Fruit fly (Drosophila melanogaster) whole organism, embryonic: ENCODE results near the gene firl.

Experiments
- Abd-B ChIP-seq: fragments of 200-800 bp; sonication (Bioruptor generic); optimal IDR thresholded peaks from 2 replicates; lab custom pipeline; 2018; ENCODE audit warnings: missing biosample characterization, mild to moderate bottlenecking, missing genetic modification characterization, moderate library complexity
- Adf1 ChIP-seq: fragments of 200-800 bp; sonication (Bioruptor generic); IDR thresholded peaks from 2 replicates; pipeline ENCODE4 v1.3.6; 2022; ENCODE audit warnings: missing biosample characterization, missing genetic modification characterization
- Asciz ChIP-seq: fragments of 200-800 bp; sonication (Bioruptor generic); optimal IDR thresholded peaks from 2 replicates; lab custom pipeline; 2017; ENCODE audit warnings: missing biosample characterization, mild to moderate bottlenecking, missing genetic modification characterization, missing genetic modification reagents
- Awh ChIP-seq: fragments of 200-800 bp; sonication (Bioruptor generic); IDR thresholded peaks from 2 replicates; pipeline ENCODE4, ENCODE4 v1.3.6; 2022; ENCODE audit warnings: missing biosample characterization, missing genetic modification characterization
- Blimp-1 ChIP-seq: fragments of 200-800 bp; sonication (Bioruptor generic); optimal IDR thresholded peaks from 3 replicates; lab custom pipeline; 2018; ENCODE audit warnings: missing biosample characterization, missing genetic modification characterization, mild to moderate bottlenecking, moderate library complexity, missing genetic modification reagents
- CG10274 ChIP-seq: fragments of 200-800 bp; sonication (Bioruptor generic); optimal IDR thresholded peaks from 3 replicates; lab custom pipeline; 2017; ENCODE audit warnings: missing biosample characterization, mild to moderate bottlenecking, missing genetic modification characterization
- CG10431 ChIP-seq: fragments of 200-800 bp; sonication (Bioruptor generic); optimal IDR thresholded peaks from 3 replicates; lab custom pipeline; 2018; ENCODE audit warnings: missing biosample characterization, mild to moderate bottlenecking, missing genetic modification characterization
- CG10979 ChIP-seq: fragments of 200-800 bp; sonication (Bioruptor generic); optimal IDR thresholded peaks from 2 replicates; lab custom pipeline; 2018; ENCODE audit warnings: missing biosample characterization, mild to moderate bottlenecking, missing genetic modification characterization, moderate library complexity
- CG15479 ChIP-seq: fragments of 200-800 bp; sonication (Bioruptor generic); optimal IDR thresholded peaks from 3 replicates; lab custom pipeline; 2019; ENCODE audit warnings: missing biosample characterization, mild to moderate bottlenecking, missing genetic modification characterization, moderate library complexity
- CG17829 ChIP-seq: fragments of 200-800 bp; optimal IDR thresholded peaks from 2 replicates; lab custom pipeline; 2019; ENCODE audit warnings: missing biosample characterization, mild to moderate bottlenecking, missing genetic modification characterization, moderate library complexity
- CG18262 ChIP-seq: fragments of 200-800 bp; optimal IDR thresholded peaks from 3 replicates; lab custom pipeline; 2019; ENCODE audit warnings: missing biosample characterization, mild to moderate bottlenecking, missing genetic modification characterization, moderate library complexity
- CG2116 ChIP-seq: fragments of 200-800 bp; sonication (Bioruptor generic); optimal IDR thresholded peaks from 3 replicates; lab custom pipeline; 2018; ENCODE audit warnings: missing biosample characterization, mild to moderate bottlenecking, missing genetic modification characterization
- CG30020 ChIP-seq: fragments of 200-800 bp; optimal IDR thresholded peaks from 2 replicates; lab custom pipeline; 2019; ENCODE audit warnings: missing biosample characterization, mild to moderate bottlenecking, missing genetic modification characterization, moderate library complexity
- CG30431 ChIP-seq: fragments of 200-800 bp; sonication (Bioruptor generic); optimal IDR thresholded peaks from 2 replicates; lab custom pipeline; 2017; ENCODE audit warnings: missing biosample characterization, missing genetic modification characterization
- CG5180 ChIP-seq: fragments of 200-800 bp; sonication (Bioruptor generic); optimal IDR thresholded peaks from 3 replicates; lab custom pipeline; 2017; ENCODE audit warnings: missing biosample characterization, missing genetic modification characterization, mild to moderate bottlenecking, moderate library complexity, missing genetic modification reagents
- CG8290 ChIP-seq, 3 experiments: fragments of 200-800 bp; sonication (Bioruptor generic); optimal IDR thresholded peaks; 2 replicates each; lab custom pipeline; 2016 to 2019; ENCODE audit warnings: missing biosample characterization in 3 of 3, missing genetic modification characterization in 3 of 3, mild to moderate bottlenecking in 2 of 3, moderate library complexity in 1 of 3
- CG8359 ChIP-seq: fragments of 200-800 bp; sonication (Bioruptor generic); optimal IDR thresholded peaks from 2 replicates; lab custom pipeline; 2017; ENCODE audit warnings: missing biosample characterization, mild to moderate bottlenecking, missing genetic modification characterization, borderline replicate concordance
- CG9932 ChIP-seq: fragments of 200-800 bp; sonication (Bioruptor generic); IDR thresholded peaks from 2 replicates; pipeline ENCODE4 v1.3.6; 2022; ENCODE audit warnings: missing biosample characterization, missing genetic modification characterization
- Chrac-16 ChIP-seq: fragments of 200-800 bp; sonication (Bioruptor generic); optimal IDR thresholded peaks from 3 replicates; lab custom pipeline; 2016; ENCODE audit warnings: missing biosample characterization, missing genetic modification characterization
- D19A ChIP-seq: fragments of 200-800 bp; optimal IDR thresholded peaks from 3 replicates; lab custom pipeline; 2019; ENCODE audit warnings: missing biosample characterization, mild to moderate bottlenecking, missing genetic modification characterization, moderate library complexity
- E2f2 ChIP-seq: fragments of 200-800 bp; sonication (Bioruptor generic); IDR thresholded peaks from 2 replicates; pipeline ENCODE4 v1.3.6; 2022; ENCODE audit warnings: missing biosample characterization, missing genetic modification characterization
- HLHmδ ChIP-seq: fragments of 200-800 bp; sonication (Bioruptor generic); optimal IDR thresholded peaks from 2 replicates; lab custom pipeline; 2018; ENCODE audit warnings: missing biosample characterization, mild to moderate bottlenecking, missing genetic modification characterization, moderate library complexity
- HmgD ChIP-seq: fragments of 200-800 bp; sonication (Bioruptor generic); optimal IDR thresholded peaks from 3 replicates; lab custom pipeline; 2016; ENCODE audit warnings: missing biosample characterization, missing genetic modification characterization
- Hr3 ChIP-seq: fragments of 200-800 bp; sonication (Bioruptor generic); optimal IDR thresholded peaks from 3 replicates; lab custom pipeline; 2016; ENCODE audit warnings: missing biosample characterization, missing genetic modification characterization
- Hsf ChIP-seq: fragments of 200-800 bp; sonication (Bioruptor generic); optimal IDR thresholded peaks from 3 replicates; lab custom pipeline; 2016; ENCODE audit warnings: missing biosample characterization, missing genetic modification characterization
- Max ChIP-seq: fragments of 200-800 bp; sonication (Bioruptor generic); optimal IDR thresholded peaks from 2 replicates; lab custom pipeline; 2016; ENCODE audit warnings: missing biosample characterization, mild to moderate bottlenecking, missing genetic modification characterization
- Med ChIP-seq: fragments of 200-800 bp; sonication (Bioruptor generic); peaks from one replicate; lab custom pipeline; 2016; ENCODE audit warnings: missing biosample characterization, missing genetic modification characterization, mild to moderate bottlenecking, inconsistent platforms, moderate library complexity
- Nf-YA ChIP-seq: fragments of 200-800 bp; sonication (Bioruptor generic); IDR thresholded peaks from 2 replicates; pipeline ENCODE4 v1.3.6; 2022; ENCODE audit warnings: missing biosample characterization, missing genetic modification characterization
- Six4 ChIP-seq: fragments of 200-800 bp; sonication (Bioruptor generic); optimal IDR thresholded peaks from 2 replicates; lab custom pipeline; 2016; ENCODE audit warnings: missing biosample characterization, missing genetic modification characterization
- Vsx1 ChIP-seq: fragments of 200-800 bp; sonication (Bioruptor generic); optimal IDR thresholded peaks from 2 replicates; lab custom pipeline; 2017; ENCODE audit warnings: missing biosample characterization, mild to moderate bottlenecking, missing genetic modification characterization, missing genetic modification reagents
- ci ChIP-seq: fragments of 200-800 bp; sonication (Bioruptor generic); IDR thresholded peaks from 3 replicates; pipeline ENCODE4 v1.3.6; 2022; ENCODE audit warnings: missing biosample characterization, missing genetic modification characterization
- crc ChIP-seq: fragments of 200-800 bp; sonication (Bioruptor generic); optimal IDR thresholded peaks from 2 replicates; lab custom pipeline; 2016; ENCODE audit warnings: missing biosample characterization, missing genetic modification characterization
- dm ChIP-seq: fragments of 200-800 bp; sonication (Bioruptor generic); optimal IDR thresholded peaks from 3 replicates; lab custom pipeline; 2016; ENCODE audit warnings: missing biosample characterization, missing genetic modification characterization
- dmrt11E ChIP-seq: fragments of 200-800 bp; sonication (Bioruptor generic); optimal IDR thresholded peaks from 3 replicates; lab custom pipeline; 2018; ENCODE audit warnings: missing biosample characterization, mild to moderate bottlenecking, missing genetic modification characterization, moderate library complexity
- ftz-f1 ChIP-seq: fragments of 200-800 bp; sonication (Bioruptor generic); optimal IDR thresholded peaks from 2 replicates; lab custom pipeline; 2016; ENCODE audit warnings: missing biosample characterization, missing genetic modification characterization
- gce ChIP-seq: fragments of 200-800 bp; sonication (Bioruptor generic); IDR thresholded peaks from 3 replicates; pipeline ENCODE4 v1.3.6; 2022; ENCODE audit warnings: missing biosample characterization, missing genetic modification characterization
- gsb ChIP-seq: fragments of 200-800 bp; sonication (Bioruptor generic); IDR thresholded peaks from 2 replicates; pipeline ENCODE4 v1.3.6; 2022; ENCODE audit warnings: missing biosample characterization, missing genetic modification characterization
- kni ChIP-seq: fragments of 200-800 bp; sonication (Bioruptor generic); optimal IDR thresholded peaks from 3 replicates; lab custom pipeline; 2017; ENCODE audit warnings: mild to moderate bottlenecking, missing biosample characterization, missing genetic modification reagents, missing genetic modification characterization
- knrl ChIP-seq: fragments of 200-800 bp; sonication (Bioruptor generic); IDR thresholded peaks from 3 replicates; pipeline ENCODE4 v1.3.6; 2022; ENCODE audit warnings: missing biosample characterization, missing genetic modification characterization; ENCODE audit not compliant: partially characterized antibody
- lab ChIP-seq: fragments of 200-800 bp; sonication (Bioruptor generic); optimal IDR thresholded peaks from 3 replicates; lab custom pipeline; 2017; ENCODE audit warnings: missing biosample characterization, missing genetic modification characterization, mild to moderate bottlenecking, moderate library complexity, missing genetic modification reagents
- nerfin-1 ChIP-seq: fragments of 200-800 bp; sonication (Bioruptor generic); optimal IDR thresholded peaks from 3 replicates; lab custom pipeline; 2019; ENCODE audit warnings: missing biosample characterization, mild to moderate bottlenecking, missing genetic modification characterization, moderate library complexity
- nom ChIP-seq: fragments of 200-800 bp; sonication (Bioruptor generic); optimal IDR thresholded peaks from 2 replicates; lab custom pipeline; 2017; ENCODE audit warnings: missing biosample characterization, missing genetic modification characterization, mild to moderate bottlenecking, moderate library complexity, missing genetic modification reagents
- pan ChIP-seq, 4 experiments: fragments of >200 bp in 3 of 4; fragments of 200-800 bp in 1 of 4; sonication (Bioruptor generic) in 1 of 4; optimal IDR thresholded peaks in 3 of 4; IDR thresholded peaks in 1 of 4; 2 replicates each; pipeline versions ENCODE4 v1.3.6 to Lab custom; 2017 to 2022; ENCODE audit warnings: missing biosample characterization in 2 of 4, missing genetic modification characterization in 2 of 4, mixed read lengths in 1 of 4
- phol ChIP-seq: fragments of 200-800 bp; sonication (Bioruptor generic); optimal IDR thresholded peaks from 3 replicates; lab custom pipeline; 2018; ENCODE audit warnings: missing biosample characterization, mild to moderate bottlenecking, missing genetic modification characterization, moderate library complexity
- sna ChIP-seq: fragments of 200-800 bp; sonication (Bioruptor generic); IDR thresholded peaks from 2 replicates; pipeline ENCODE4 v1.3.6; 2022; ENCODE audit warnings: missing biosample characterization, missing genetic modification characterization; ENCODE audit not compliant: partially characterized antibody
- sr ChIP-seq: fragments of 200-800 bp; sonication (Bioruptor generic); IDR thresholded peaks from 3 replicates; pipeline ENCODE4 v1.3.6; 2022; ENCODE audit warnings: missing biosample characterization, missing genetic modification characterization
- tin ChIP-seq: fragments of 200-800 bp; sonication (Bioruptor generic); optimal IDR thresholded peaks from 3 replicates; lab custom pipeline; 2016; ENCODE audit warnings: missing biosample characterization, missing genetic modification characterization
- zen ChIP-seq: fragments of 200-800 bp; sonication (Bioruptor generic); optimal IDR thresholded peaks from 3 replicates; lab custom pipeline; 2018; ENCODE audit warnings: missing biosample characterization, mild to moderate bottlenecking, missing genetic modification characterization, moderate library complexity

The firl gene

dm6 chr2L:12075850-12076249, 9.3 kb upstream of the firl start, which contains the start of gene CG14947 (continued):
- TF ChIP-seq CG15479 (GFP tag; lab: Kevin White, UChicago) (peak; percentile 39), CG30020 (tag; lab: Kevin White, UChicago) (no peak), ftz-f1 (no peak), Vsx1 (peak; percentile 43), Awh (GFP tag; lab: Robert Waterston, UW) (0 out of 2 replicates have a peak, but pooled peaks have one; percentile 28), Six4 (no peak), Nf-YA (GFP tag; lab: Robert Waterston, UW) (0 out of 2 replicates have a peak, but pooled peaks have one; percentile 25), phol (tag; lab: Kevin White, UChicago) (peak; percentile 9), CG10274 (GFP tag; lab: Kevin White, UChicago) (no peak), HmgD (no peak), Blimp-1 (GFP tag; lab: Kevin White, UChicago) (peak; percentile 42), sna (GFP tag; lab: Robert Waterston, UW) (no peak), dmrt11E (tag; lab: Kevin White, UChicago) (no peak), D19A (tag; lab: Kevin White, UChicago) (peak; percentile 88), CG5180 (GFP tag; lab: Kevin White, UChicago) (no peak), CG10431 (peak; percentile 2), nerfin-1 (tag; lab: Kevin White, UChicago) (peak; percentile 17), tin (no peak), CG10979 (peak; percentile 23), crc (GFP tag; lab: Kevin White, UChicago) (no peak), sr (GFP tag; lab: Robert Waterston, UW) (no peak), Med (GFP tag; lab: Kevin White, UChicago) (peak; percentile 72), gce (GFP tag; lab: Robert Waterston, UW) (0 out of 3 replicates have a peak, but pooled peaks have one; percentile 18), lab (GFP tag; lab: Kevin White, UChicago) (peak; percentile 11), ci (GFP tag; lab: Robert Waterston, UW) (peak; percentile 72), CG9932 (GFP tag; lab: Robert Waterston, UW) (no peak), HLHmδ (GFP tag; lab: Kevin White, UChicago) (peak; percentile 59), Adf1 (GFP tag; lab: Robert Waterston, UW) (no peak), Max (GFP tag; lab: Kevin White, UChicago) (no peak), CG8290 (GFP tag; optimal IDR thresholded peaks at IDR 0.05; lab: Kevin White, UChicago) (no peak), CG8290 (tag; optimal IDR thresholded peaks at IDR 0.05; lab: Kevin White, UChicago) (peak in 1 of 2 experiments; percentile 41), knrl (GFP tag; lab: Robert Waterston, UW) (no peak), E2f2 (no peak), CG30431 (GFP tag; lab: Kevin White, UChicago) (no peak), nom (GFP tag; lab: Kevin White, UChicago) (peak; percentile 38), gsb (GFP tag; lab: Robert Waterston, UW) (0 out of 2 replicates have a peak, but pooled peaks have one; percentile 27)

DNA sequence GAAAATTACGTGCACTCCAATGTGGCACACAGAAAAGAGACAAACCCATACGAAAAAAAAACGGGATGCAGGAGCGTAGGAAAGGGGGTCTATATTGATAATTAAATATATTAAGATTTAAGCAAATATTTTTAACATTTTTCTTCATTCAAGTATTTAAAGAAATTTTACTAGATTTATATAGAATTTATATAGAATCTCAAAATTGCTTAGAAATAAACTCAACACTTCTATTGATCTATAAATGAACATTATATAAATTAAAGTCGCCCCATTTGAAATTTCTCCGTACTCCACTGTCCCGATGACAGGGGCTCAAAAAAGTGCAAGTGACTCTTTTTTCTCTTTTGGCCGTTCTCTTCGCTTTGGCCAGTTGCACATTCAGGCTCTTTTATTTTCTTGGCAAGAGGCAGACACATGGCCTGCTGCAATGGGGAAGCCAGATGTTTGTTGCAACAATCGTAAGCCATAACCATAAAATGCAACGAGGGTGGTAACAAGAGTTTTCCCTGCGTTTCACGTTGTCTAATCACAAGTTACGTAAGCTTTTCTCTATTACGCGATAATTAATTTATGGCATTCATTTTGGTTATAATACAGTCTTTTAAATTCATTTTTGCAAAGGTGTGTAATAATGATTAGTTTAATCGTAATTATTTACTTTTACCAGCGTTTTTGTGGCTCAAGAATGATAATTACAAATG, 740 bp downstream of the firl start:
- TF ChIP-seq Chrac-16 (GFP tag; lab: Kevin White, UChicago) (peak; percentile 12), CG18262 (peak; percentile 79), dm (no peak), kni (no peak), Hr3 (GFP tag; lab: Kevin White, UChicago) (peak; percentile 24), Hsf (no peak), CG8359 (no peak), Asciz (GFP tag; lab: Kevin White, UChicago) (peak; percentile 27), Blimp-1 (GFP tag; lab: Kevin White, UChicago) (peak; percentile 90), tin (no peak), CG17829 (peak; percentile 71), Abd-B (GFP tag; lab: Kevin White, UChicago) (no peak), zen (tag; lab: Kevin White, UChicago) (peak; percentile 5), pan (optimal IDR thresholded peaks at IDR 0.05; lab: Kevin White, UChicago) (no peak), pan (GFP tag; optimal IDR thresholded peaks at IDR 0.05 in 1 of 2, IDR thresholded peaks at IDR 0.05 in 1 of 2) (no peak), CG2116 (GFP tag; lab: Kevin White, UChicago) (no peak)
